Fruit fly (Drosophila melanogaster): ENCODE measurements around the gene CG14933.
A peak's percentile ranks its signal among the peaks of the same experiment; 100 is the strongest.

CG14933 gene

dm6 chr2L:11845159-11845788 is 2.6 kb downstream of the CG14933 start (continued):
- no peak for TF ChIP-seq CG10274 (GFP tag; optimal IDR thresholded peaks at IDR 0.05)
- no peak for TF ChIP-seq CG6791 (GFP tag; IDR thresholded peaks at IDR 0.05; ENCODE audit: partially characterized antibody)
- TF ChIP-seq CG14014 (GFP tag; IDR thresholded peaks at IDR 0.05), result peak; percentile 29; the same call in 1 of the 2 replicates
- no peak for TF ChIP-seq HmgD (GFP tag; optimal IDR thresholded peaks at IDR 0.05)
- no peak for TF ChIP-seq HLH3B (GFP tag; IDR thresholded peaks at IDR 0.05)
- no peak for TF ChIP-seq aop (GFP tag; IDR thresholded peaks at IDR 0.05)
- no peak for TF ChIP-seq wdn (GFP tag; IDR thresholded peaks at IDR 0.05)
- TF ChIP-seq CG12744 (GFP tag; optimal IDR thresholded peaks at IDR 0.05), result no peak
- no peak for TF ChIP-seq Hey (tag; optimal IDR thresholded peaks at IDR 0.05)
- no peak for TF ChIP-seq fu2 (GFP tag; optimal IDR thresholded peaks at IDR 0.05)
- TF ChIP-seq bbx (GFP tag; IDR thresholded peaks at IDR 0.05; ENCODE audit: partially characterized antibody), result no peak
- TF ChIP-seq cas (GFP tag; IDR thresholded peaks at IDR 0.05), result no peak
- TF ChIP-seq CG17612 (GFP tag; IDR thresholded peaks at IDR 0.05), result no peak
- no peak for TF ChIP-seq Lim3 (GFP tag; IDR thresholded peaks at IDR 0.05)
- TF ChIP-seq repo (GFP tag; optimal IDR thresholded peaks at IDR 0.05), result no peak
- TF ChIP-seq wek (GFP tag; optimal IDR thresholded peaks at IDR 0.05), result peak; percentile 37
- no peak for TF ChIP-seq rib (GFP tag; IDR thresholded peaks at IDR 0.05)
- TF ChIP-seq amos (GFP tag; IDR thresholded peaks at IDR 0.05; ENCODE audit: partially characterized antibody), result no peak
- no peak for TF ChIP-seq CG14710 (tag; optimal IDR thresholded peaks at IDR 0.05)
- TF ChIP-seq slbo (GFP tag; IDR thresholded peaks at IDR 0.05), result no peak; the same call in 1 of the 2 replicates
- no peak for TF ChIP-seq gt (GFP tag; IDR thresholded peaks at IDR 0.05)
- TF ChIP-seq Nf-YB (GFP tag; optimal IDR thresholded peaks at IDR 0.05), result no peak
- no peak for TF ChIP-seq CG14050 (GFP tag; IDR thresholded peaks at IDR 0.05)
- TF ChIP-seq CG10462 (GFP tag; optimal IDR thresholded peaks at IDR 0.05), result no peak
- TF ChIP-seq CG14667 (GFP tag; IDR thresholded peaks at IDR 0.05), result no peak
- TF ChIP-seq lilli (GFP tag; optimal IDR thresholded peaks at IDR 0.05), result no peak
- no peak for TF ChIP-seq yki (optimal IDR thresholded peaks at IDR 0.05)
- TF ChIP-seq Jarid2 (GFP tag; optimal IDR thresholded peaks at IDR 0.05), result no peak
- peak; percentile 13 for TF ChIP-seq abd-A (tag; optimal IDR thresholded peaks at IDR 0.05)
- no peak for TF ChIP-seq Trl (optimal IDR thresholded peaks at IDR 0.05)
- no peak for TF ChIP-seq Trl (GFP tag; optimal IDR thresholded peaks at IDR 0.05)
- TF ChIP-seq CG4424 (GFP tag; optimal IDR thresholded peaks at IDR 0.05), result no peak
- no peak for TF ChIP-seq CG8388 (GFP tag; optimal IDR thresholded peaks at IDR 0.05)
- TF ChIP-seq psq (GFP tag; optimal IDR thresholded peaks at IDR 0.05), result no peak
- TF ChIP-seq CG9215 (GFP tag; IDR thresholded peaks at IDR 0.05), result no peak
- TF ChIP-seq dmrt99B (tag; optimal IDR thresholded peaks at IDR 0.05), result no peak
- peak; percentile 25 for TF ChIP-seq CG13894 (tag; optimal IDR thresholded peaks at IDR 0.05)
- no peak for TF ChIP-seq CG8924 (tag; optimal IDR thresholded peaks at IDR 0.05)
- TF ChIP-seq Lhr (GFP tag; optimal IDR thresholded peaks at IDR 0.05), result no peak
- TF ChIP-seq Dll (GFP tag; IDR thresholded peaks at IDR 0.05; ENCODE audit: partially characterized antibody), result no peak
- TF ChIP-seq gsb (GFP tag; IDR thresholded peaks at IDR 0.05), result no peak
- no peak for TF ChIP-seq NK7.1 (GFP tag; optimal IDR thresholded peaks at IDR 0.05)
- no peak for TF ChIP-seq dm (GFP tag; optimal IDR thresholded peaks at IDR 0.05)
- TF ChIP-seq CG2889 (GFP tag; IDR thresholded peaks at IDR 0.05), result no peak
- peak; percentile 7 for TF ChIP-seq schlank (tag; optimal IDR thresholded peaks at IDR 0.05)
- no peak for TF ChIP-seq da (GFP tag; optimal IDR thresholded peaks at IDR 0.05)
- TF ChIP-seq pb (GFP tag; optimal IDR thresholded peaks at IDR 0.05), result no peak
- TF ChIP-seq CG18476 (GFP tag; optimal IDR thresholded peaks at IDR 0.05), result no peak
- TF ChIP-seq lbe (GFP tag; optimal IDR thresholded peaks at IDR 0.05), result no peak
- no peak for TF ChIP-seq CG8281 (tag; optimal IDR thresholded peaks at IDR 0.05)
- no peak for TF ChIP-seq Kr (GFP tag; optimal IDR thresholded peaks at IDR 0.05)
- TF ChIP-seq CG6272 (GFP tag; IDR thresholded peaks at IDR 0.05), result no peak
